Worm (Caenorhabditis elegans) whole organism, L3 larva: ENCODE data around the gene F59B2.14.

Source experiments
- R02D3.7 ChIP-seq: fragments of 150-350 bp; optimal IDR thresholded peaks from 2 replicates; lab custom pipeline; 2014; ENCODE audit warnings: missing biosample characterization, missing genetic modification characterization
- ZK546.5 ChIP-seq: sonication (generic microtip); optimal IDR thresholded peaks from 2 replicates; lab custom pipeline; 2017; ENCODE audit warnings: missing biosample characterization, missing genetic modification characterization
- aly-2 ChIP-seq: fragments of 150-350 bp; optimal IDR thresholded peaks from 2 replicates; lab custom pipeline; 2014; ENCODE audit warnings: missing biosample characterization, missing genetic modification characterization
- ama-1 ChIP-seq: fragments of 150-350 bp; optimal IDR thresholded peaks from 2 replicates; lab custom pipeline; 2018
- ceh-28 ChIP-seq: fragments of 150-350 bp; optimal IDR thresholded peaks from 2 replicates; lab custom pipeline; 2014; ENCODE audit warnings: missing biosample characterization, missing genetic modification reagents, missing genetic modification characterization
- ceh-82 ChIP-seq: fragments of 150-350 bp; optimal IDR thresholded peaks from 2 replicates; lab custom pipeline; 2014; ENCODE audit warnings: missing biosample characterization, missing genetic modification characterization
- ceh-9 ChIP-seq: sonication (generic microtip); optimal IDR thresholded peaks from 2 replicates; lab custom pipeline; 2018; ENCODE audit warnings: missing biosample characterization, missing genetic modification characterization
- egl-27 ChIP-seq: sonication (generic microtip); optimal IDR thresholded peaks from 4 replicates; lab custom pipeline; 2017; ENCODE audit warnings: missing biosample characterization, missing genetic modification reagents, missing genetic modification characterization
- elt-1 ChIP-seq: fragments of 150-350 bp; optimal IDR thresholded peaks from 2 replicates; lab custom pipeline; 2014; ENCODE audit warnings: missing biosample characterization, missing genetic modification characterization
- elt-2 ChIP-seq: sonication (generic microtip); optimal IDR thresholded peaks from 2 replicates; lab custom pipeline; 2016; ENCODE audit warnings: missing genetic modification reagents, mild to moderate bottlenecking, missing genetic modification characterization, missing compliant biosample characterization
- elt-3 ChIP-seq, 3 experiments: fragments of 150-350 bp in 1 of 3; sonication (generic microtip) in 2 of 3; optimal IDR thresholded peaks; 2 replicates in 2 of 3; 4 replicates in 1 of 3; lab custom pipeline; 2014 to 2017; ENCODE audit warnings: missing biosample characterization in 3 of 3, missing genetic modification characterization in 3 of 3
- fkh-10 ChIP-seq: sonication (generic microtip); optimal IDR thresholded peaks from 2 replicates; lab custom pipeline; 2017; ENCODE audit warnings: missing biosample characterization, missing genetic modification reagents, missing genetic modification characterization
- fos-1 ChIP-seq: fragments of 150-350 bp; optimal IDR thresholded peaks from 2 replicates; lab custom pipeline; 2014; ENCODE audit warnings: missing biosample characterization, missing genetic modification characterization
- hmg-11 ChIP-seq: sonication (generic microtip); optimal IDR thresholded peaks from 2 replicates; lab custom pipeline; 2016; ENCODE audit warnings: missing genetic modification characterization, missing compliant biosample characterization
- jun-1 ChIP-seq: fragments of 150-350 bp; optimal IDR thresholded peaks from 2 replicates; lab custom pipeline; 2014; ENCODE audit warnings: missing biosample characterization, missing genetic modification reagents, missing genetic modification characterization
- lin-39 ChIP-seq: fragments of 150-350 bp; optimal IDR thresholded peaks from 2 replicates; lab custom pipeline; 2018; ENCODE audit warnings: missing biosample characterization, missing genetic modification reagents, missing genetic modification characterization
- lsy-12 ChIP-seq: sonication (generic microtip); optimal IDR thresholded peaks from 2 replicates; lab custom pipeline; 2016; ENCODE audit warnings: mild to moderate bottlenecking, missing genetic modification characterization, missing compliant biosample characterization
- mdl-1 ChIP-seq: fragments of 150-350 bp; optimal IDR thresholded peaks from 2 replicates; lab custom pipeline; 2014; ENCODE audit warnings: missing biosample characterization, missing genetic modification characterization
- nfya-1 ChIP-seq: sonication (generic microtip); optimal IDR thresholded peaks from 2 replicates; lab custom pipeline; 2017; ENCODE audit warnings: missing genetic modification characterization, mild to moderate bottlenecking, missing compliant biosample characterization, antibody characterized with exemption, moderate library complexity; ENCODE audit not compliant: insufficient read depth
- nhr-12 ChIP-seq: fragments of 150-350 bp; optimal IDR thresholded peaks from 2 replicates; lab custom pipeline; 2014; ENCODE audit warnings: missing biosample characterization, missing genetic modification characterization
- nhr-23 ChIP-seq: fragments of 150-350 bp; optimal IDR thresholded peaks from 2 replicates; lab custom pipeline; 2014; ENCODE audit warnings: missing biosample characterization, missing genetic modification reagents, missing genetic modification characterization
- nhr-237 ChIP-seq: fragments of 150-350 bp; optimal IDR thresholded peaks from 2 replicates; lab custom pipeline; 2014; ENCODE audit warnings: missing biosample characterization, missing genetic modification characterization
- nhr-25 ChIP-seq: sonication (generic microtip); optimal IDR thresholded peaks from 2 replicates; lab custom pipeline; 2017; ENCODE audit warnings: missing biosample characterization, missing genetic modification characterization
- nhr-43 ChIP-seq: sonication (generic microtip); optimal IDR thresholded peaks from 2 replicates; lab custom pipeline; 2016; ENCODE audit warnings: mild to moderate bottlenecking, missing genetic modification characterization, missing compliant biosample characterization; ENCODE audit not compliant: poor library complexity, severe bottlenecking
- nhr-67 ChIP-seq: fragments of 150-350 bp; optimal IDR thresholded peaks from 2 replicates; lab custom pipeline; 2014; ENCODE audit warnings: missing biosample characterization, missing genetic modification characterization
- nhr-76 ChIP-seq: fragments of 150-350 bp; sonication (generic microtip); optimal IDR thresholded peaks from 5 replicates; lab custom pipeline; 2014; ENCODE audit warnings: missing biosample characterization, missing genetic modification characterization
- nhr-77 ChIP-seq: fragments of 150-350 bp; optimal IDR thresholded peaks from 2 replicates; lab custom pipeline; 2014; ENCODE audit warnings: missing biosample characterization, missing genetic modification characterization
- pqm-1 ChIP-seq: fragments of 150-350 bp; optimal IDR thresholded peaks from 2 replicates; lab custom pipeline; 2017; ENCODE audit warnings: missing biosample characterization, missing genetic modification characterization, inconsistent platforms
- skn-1 ChIP-seq: fragments of 150-350 bp; optimal IDR thresholded peaks from 2 replicates; lab custom pipeline; 2014; ENCODE audit warnings: missing biosample characterization, missing genetic modification characterization
- snpc-4 ChIP-seq: fragments of 150-350 bp; optimal IDR thresholded peaks from 2 replicates; lab custom pipeline; 2014; ENCODE audit warnings: missing biosample characterization, missing genetic modification characterization
- tbx-2 ChIP-seq: sonication (generic microtip); optimal IDR thresholded peaks from 2 replicates; lab custom pipeline; 2016; ENCODE audit warnings: mild to moderate bottlenecking, missing genetic modification characterization, missing compliant biosample characterization
- unc-39 ChIP-seq: sonication (generic microtip); optimal IDR thresholded peaks from 4 replicates; lab custom pipeline; 2017; ENCODE audit warnings: missing biosample characterization, missing genetic modification characterization
- unc-62 ChIP-seq: fragments of 150-350 bp; sonication (generic microtip); optimal IDR thresholded peaks from 4 replicates; lab custom pipeline; 2014; ENCODE audit warnings: missing biosample characterization, missing genetic modification reagents, missing genetic modification characterization
- ztf-4 ChIP-seq: fragments of 150-350 bp; optimal IDR thresholded peaks from 2 replicates; lab custom pipeline; 2014; ENCODE audit warnings: missing biosample characterization, missing genetic modification characterization

F59B2.14 gene

ce11 chrIII:9030818-9031217, 8.4 kb upstream of the F59B2.14 start:
- TF ChIP-seq nhr-67 (tag; lab: Kevin White, UChicago) (no peak), elt-1 (tag; lab: Kevin White, UChicago) (no peak), skn-1 (tag; lab: Kevin White, UChicago) (no peak), pqm-1 (tag; lab: Kevin White, UChicago) (peak; percentile 11), elt-2 (tag; lab: Kevin White, UChicago) (peak; percentile 60), lin-39 (tag; lab: Kevin White, UChicago) (no peak), tbx-2 (tag; lab: Kevin White, UChicago) (no peak)
- TF ChIP-seq, all 47 proteins: peak for 2

ce11 chrIII:9026951-9027350, 4.5 kb upstream of the F59B2.14 start, which contains the start of gene F59B2.13:
Gene F59B2.13 (minus strand): TSS chrIII:9027051.
- TF ChIP-seq elt-3 (tag; optimal IDR thresholded peaks at IDR 0.05; lab: Kevin White, UChicago) (no peak), nhr-25 (no peak), nhr-77 (tag; lab: Kevin White, UChicago) (no peak), unc-39 (tag; lab: Kevin White, UChicago) (no peak), nfya-1 (tag; lab: Kevin White, UChicago) (no peak), elt-1 (tag; lab: Kevin White, UChicago) (no peak), mdl-1 (tag; lab: Kevin White, UChicago) (no peak), ZK546.5 (tag; lab: Kevin White, UChicago) (no peak), nhr-12 (tag; lab: Kevin White, UChicago) (no peak), elt-2 (tag; lab: Kevin White, UChicago) (no peak), snpc-4 (tag; lab: Kevin White, UChicago) (no peak), fos-1 (no peak), jun-1 (tag; lab: Kevin White, UChicago) (no peak), egl-27 (tag; lab: Kevin White, UChicago) (no peak), ceh-28 (no peak), aly-2 (tag; lab: Kevin White, UChicago) (no peak), ama-1 (lab: Kevin White, UChicago) (no peak), tbx-2 (tag; lab: Kevin White, UChicago) (no peak), nhr-23 (tag; lab: Kevin White, UChicago) (no peak)

- TF ChIP-seq ZK546.5 (tag; lab: Kevin White, UChicago) (no peak), lin-39 (tag; lab: Kevin White, UChicago) (no peak), ceh-82 (tag; lab: Kevin White, UChicago) (no peak), nhr-25 (no peak), nhr-43 (tag; lab: Kevin White, UChicago) (no peak), R02D3.7 (no peak), hmg-11 (tag; lab: Kevin White, UChicago) (no peak), snpc-4 (tag; lab: Kevin White, UChicago) (no peak), fkh-10 (GFP tag; lab: Kevin White, UChicago) (no peak), elt-1 (tag; lab: Kevin White, UChicago) (no peak), nhr-76 (tag; lab: Kevin White, UChicago) (no peak), nhr-237 (tag; lab: Kevin White, UChicago) (no peak), nhr-12 (tag; lab: Kevin White, UChicago) (no peak), aly-2 (tag; lab: Kevin White, UChicago) (no peak)
- TF ChIP-seq, all 47 proteins: peak for 0
Observed at ce11 chrIII:9023601-9024000, 1.2 kb upstream of the F59B2.14 start.

ce11 chrIII:9017181-9017651, 5.2 kb downstream of the F59B2.14 start, which contains the start of gene F59B2.12:
Gene F59B2.12 (plus strand): TSS chrIII:9017601.
- TF ChIP-seq skn-1 (tag; lab: Kevin White, UChicago) = no peak
- TF ChIP-seq ZK546.5 (tag; lab: Kevin White, UChicago) = no peak
- no peak for TF ChIP-seq ama-1 (lab: Kevin White, UChicago)
- TF ChIP-seq mdl-1 (tag; lab: Kevin White, UChicago) = no peak
- no peak for TF ChIP-seq lsy-12
- TF ChIP-seq tbx-2 (tag; lab: Kevin White, UChicago) = no peak
- no peak for TF ChIP-seq ztf-4 (tag; lab: Kevin White, UChicago)
- no peak for TF ChIP-seq ceh-82 (tag; lab: Kevin White, UChicago)
- no peak for TF ChIP-seq nhr-67 (tag; lab: Kevin White, UChicago)
- no peak for TF ChIP-seq unc-62 (GFP tag; lab: Kevin White, UChicago)
- no peak for TF ChIP-seq ceh-9 (tag; lab: Kevin White, UChicago)
- TF ChIP-seq nhr-76 (tag; lab: Kevin White, UChicago) = no peak
- TF ChIP-seq, all 47 proteins: peak for 0
